Worm (Caenorhabditis elegans) whole organism, late embryonic: Measurements from ENCODE around the gene ddo-2.

Experiments
- ceh-34 ChIP-seq: sonication (generic microtip); optimal IDR thresholded peaks from 2 replicates; lab custom pipeline; 2016; ENCODE audit warnings: mild to moderate bottlenecking, missing genetic modification characterization, missing compliant biosample characterization
- che-1 ChIP-seq: sonication (generic microtip); optimal IDR thresholded peaks from 2 replicates; lab custom pipeline; 2016; ENCODE audit warnings: mild to moderate bottlenecking, missing genetic modification characterization, missing compliant biosample characterization
- fkh-10 ChIP-seq: fragments of 150-350 bp; optimal IDR thresholded peaks from 2 replicates; lab custom pipeline; 2014; ENCODE audit warnings: missing biosample characterization, missing genetic modification reagents, missing genetic modification characterization
- hlh-6 ChIP-seq: sonication (generic microtip); optimal IDR thresholded peaks from 2 replicates; lab custom pipeline; 2016; ENCODE audit warnings: missing genotype, missing genetic modification characterization, missing compliant biosample characterization
- lin-11 ChIP-seq: fragments of 200-800 bp; sonication (Bioruptor generic); optimal IDR thresholded peaks from 2 replicates; lab custom pipeline; 2018; ENCODE audit warnings: mild to moderate bottlenecking, missing genetic modification characterization, missing compliant biosample characterization
- nhr-11 ChIP-seq: fragments of 150-350 bp; optimal IDR thresholded peaks from 2 replicates; lab custom pipeline; 2014; ENCODE audit warnings: missing biosample characterization, missing genetic modification characterization
- pha-4 ChIP-seq: fragments of 150-350 bp; optimal IDR thresholded peaks from 2 replicates; lab custom pipeline; 2018; ENCODE audit warnings: missing biosample characterization, missing genetic modification reagents, missing genetic modification characterization
- pros-1 ChIP-seq: fragments of 150-350 bp; optimal IDR thresholded peaks from 2 replicates; lab custom pipeline; 2014; ENCODE audit warnings: missing biosample characterization, missing genetic modification reagents, missing genetic modification characterization
- rnt-1 ChIP-seq: sonication (generic microtip); optimal IDR thresholded peaks from 2 replicates; lab custom pipeline; 2016; ENCODE audit warnings: missing genetic modification characterization, missing compliant biosample characterization
- sox-4 ChIP-seq: sonication (generic microtip); optimal IDR thresholded peaks from 2 replicates; lab custom pipeline; 2017; ENCODE audit warnings: mild to moderate bottlenecking, missing genetic modification characterization, inconsistent platforms, missing compliant biosample characterization
- syd-9 ChIP-seq: sonication (generic microtip); optimal IDR thresholded peaks from 2 replicates; lab custom pipeline; 2016; ENCODE audit warnings: mild to moderate bottlenecking, missing genetic modification characterization, moderate library complexity, missing compliant biosample characterization
- unc-55 ChIP-seq: sonication (generic microtip); optimal IDR thresholded peaks from 2 replicates; lab custom pipeline; 2017; ENCODE audit warnings: missing biosample characterization, missing genetic modification reagents, missing genetic modification characterization

- TF ChIP-seq lin-11 (tag; lab: Kevin White, UChicago) (no peak), hlh-6 (no peak), syd-9 (no peak), pha-4 (tag; lab: Kevin White, UChicago) (no peak), nhr-11 (no peak), fkh-10 (GFP tag; lab: Kevin White, UChicago) (no peak), rnt-1 (tag; lab: Kevin White, UChicago) (no peak), ceh-34 (tag; lab: Kevin White, UChicago) (no peak), sox-4 (no peak), che-1 (tag; lab: Kevin White, UChicago) (no peak), unc-55 (GFP tag; lab: Kevin White, UChicago) (no peak), pros-1 (tag; lab: Kevin White, UChicago) (no peak)
Measured at ce11 chrV:7420162-7420561, 15.3 kb downstream of the ddo-2 start, which contains the start of gene srxa-4.
